Fruit fly (Drosophila melanogaster) whole organism, embryonic: Measurements from ENCODE around the gene CSN5.
A peak's percentile ranks its signal among the peaks of the same experiment; 100 is the strongest.

ENCODE experiments used
- CG30431 ChIP-seq: fragments of 200-800 bp; sonication (Bioruptor generic); optimal IDR thresholded peaks from 2 replicates; lab custom pipeline; 2017; ENCODE audit warnings: missing biosample characterization, missing genetic modification characterization
- CG8388 ChIP-seq: fragments of 200-800 bp; sonication (Bioruptor generic); optimal IDR thresholded peaks from 2 replicates; lab custom pipeline; 2019; ENCODE audit warnings: missing biosample characterization, mild to moderate bottlenecking, missing genetic modification characterization, moderate library complexity
- bowl ChIP-seq: fragments of 200-800 bp; sonication (Bioruptor generic); IDR thresholded peaks from 2 replicates; pipeline ENCODE4 v1.3.6; 2022; ENCODE audit warnings: missing biosample characterization, missing genetic modification characterization
- inv ChIP-seq: fragments of 200-800 bp; sonication (Bioruptor generic); IDR thresholded peaks from 2 replicates; pipeline ENCODE4 v1.3.6; 2022; ENCODE audit warnings: missing biosample characterization, missing genetic modification characterization; ENCODE audit not compliant: partially characterized antibody
- zen2 ChIP-seq: fragments of 200-800 bp; sonication (Bioruptor generic); IDR thresholded peaks from 3 replicates; pipeline ENCODE4 v1.3.6; 2022; ENCODE audit warnings: missing biosample characterization, missing genetic modification characterization; ENCODE audit not compliant: partially characterized antibody

DNA sequence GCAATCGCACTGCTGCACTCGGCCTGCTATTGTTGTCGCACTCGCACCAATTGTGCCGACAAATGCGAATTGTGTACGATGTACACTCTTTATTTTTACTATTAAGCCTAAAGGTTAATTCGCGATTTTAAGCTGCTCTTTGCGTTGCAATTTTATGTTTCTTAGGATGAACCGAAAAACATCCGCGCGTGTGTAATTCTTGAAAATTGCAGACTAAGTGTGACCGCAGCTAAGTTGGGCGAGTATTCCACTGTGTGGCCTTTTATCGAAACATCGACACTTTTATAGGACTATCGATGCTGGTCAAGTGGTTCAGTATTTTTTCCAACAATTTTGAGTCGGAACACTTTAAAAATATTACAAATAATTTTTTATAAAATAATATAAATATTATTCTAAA, 16.3 kb upstream of the CSN5 start, which contains the start of gene Pak3:
- TF ChIP-seq bowl (GFP tag; lab: Robert Waterston, UW) (no peak), zen2 (GFP tag; lab: Robert Waterston, UW) (peak; percentile 42; the same call in 1 of the 3 replicates), CG8388 (GFP tag; lab: Kevin White, UChicago) (no peak), inv (peak; percentile 67), CG30431 (no peak)
